Worm (Caenorhabditis elegans) whole organism, L3 larva: ENCODE results near the gene mps-4.
A peak's percentile ranks its signal among the peaks of the same experiment; 100 is the strongest.

Experiments
- ceh-16 ChIP-seq: sonication (generic microtip); optimal IDR thresholded peaks from 2 replicates; lab custom pipeline; 2017; ENCODE audit warnings: missing biosample characterization, missing genetic modification characterization
- ceh-82 ChIP-seq: fragments of 150-350 bp; optimal IDR thresholded peaks from 2 replicates; lab custom pipeline; 2014; ENCODE audit warnings: missing biosample characterization, missing genetic modification characterization
- ceh-9 ChIP-seq: sonication (generic microtip); optimal IDR thresholded peaks from 2 replicates; lab custom pipeline; 2018; ENCODE audit warnings: missing biosample characterization, missing genetic modification characterization
- daf-12 ChIP-seq: fragments of 150-350 bp; optimal IDR thresholded peaks from 2 replicates; lab custom pipeline; 2014; ENCODE audit warnings: missing biosample characterization, missing genetic modification reagents, missing genetic modification characterization
- egl-27 ChIP-seq: sonication (generic microtip); optimal IDR thresholded peaks from 4 replicates; lab custom pipeline; 2017; ENCODE audit warnings: missing biosample characterization, missing genetic modification reagents, missing genetic modification characterization
- elt-1 ChIP-seq: fragments of 150-350 bp; optimal IDR thresholded peaks from 2 replicates; lab custom pipeline; 2014; ENCODE audit warnings: missing biosample characterization, missing genetic modification characterization
- elt-2 ChIP-seq: sonication (generic microtip); optimal IDR thresholded peaks from 2 replicates; lab custom pipeline; 2016; ENCODE audit warnings: missing genetic modification reagents, mild to moderate bottlenecking, missing genetic modification characterization, missing compliant biosample characterization
- eor-1 ChIP-seq, 2 experiments: fragments of 150-350 bp; optimal IDR thresholded peaks; 2 replicates each; lab custom pipeline; 2014 to 2018; ENCODE audit warnings: missing biosample characterization in 2 of 2, missing genetic modification characterization in 2 of 2
- fkh-2 ChIP-seq: fragments of 150-350 bp; optimal IDR thresholded peaks from 2 replicates; lab custom pipeline; 2014; ENCODE audit warnings: missing biosample characterization, missing genetic modification reagents, missing genetic modification characterization
- fos-1 ChIP-seq: fragments of 150-350 bp; optimal IDR thresholded peaks from 2 replicates; lab custom pipeline; 2014; ENCODE audit warnings: missing biosample characterization, missing genetic modification characterization
- jun-1 ChIP-seq: fragments of 150-350 bp; optimal IDR thresholded peaks from 2 replicates; lab custom pipeline; 2014; ENCODE audit warnings: missing biosample characterization, missing genetic modification reagents, missing genetic modification characterization
- lin-15B ChIP-seq: fragments of 150-350 bp; optimal IDR thresholded peaks from 2 replicates; lab custom pipeline; 2014; ENCODE audit warnings: missing biosample characterization, missing genetic modification characterization
- lin-39 ChIP-seq: fragments of 150-350 bp; optimal IDR thresholded peaks from 2 replicates; lab custom pipeline; 2018; ENCODE audit warnings: missing biosample characterization, missing genetic modification reagents, missing genetic modification characterization
- lsy-12 ChIP-seq: sonication (generic microtip); optimal IDR thresholded peaks from 2 replicates; lab custom pipeline; 2016; ENCODE audit warnings: mild to moderate bottlenecking, missing genetic modification characterization, missing compliant biosample characterization
- mdl-1 ChIP-seq: fragments of 150-350 bp; optimal IDR thresholded peaks from 2 replicates; lab custom pipeline; 2014; ENCODE audit warnings: missing biosample characterization, missing genetic modification characterization
- mml-1 ChIP-seq: fragments of 150-350 bp; sonication (generic microtip); optimal IDR thresholded peaks from 3 replicates; lab custom pipeline; 2014; ENCODE audit warnings: missing biosample characterization, missing genetic modification characterization
- nhr-11 ChIP-seq: fragments of 150-350 bp; optimal IDR thresholded peaks from 2 replicates; lab custom pipeline; 2014; ENCODE audit warnings: missing biosample characterization, missing genetic modification characterization
- nhr-25 ChIP-seq: sonication (generic microtip); optimal IDR thresholded peaks from 2 replicates; lab custom pipeline; 2017; ENCODE audit warnings: missing biosample characterization, missing genetic modification characterization
- nhr-28 ChIP-seq: fragments of 150-350 bp; optimal IDR thresholded peaks from 2 replicates; lab custom pipeline; 2014; ENCODE audit warnings: missing biosample characterization, missing genetic modification characterization
- nhr-43 ChIP-seq: sonication (generic microtip); optimal IDR thresholded peaks from 2 replicates; lab custom pipeline; 2016; ENCODE audit warnings: mild to moderate bottlenecking, missing genetic modification characterization, missing compliant biosample characterization; ENCODE audit not compliant: poor library complexity, severe bottlenecking
- nhr-67 ChIP-seq: fragments of 150-350 bp; optimal IDR thresholded peaks from 2 replicates; lab custom pipeline; 2014; ENCODE audit warnings: missing biosample characterization, missing genetic modification characterization
- pha-4 ChIP-seq: fragments of 150-350 bp; optimal IDR thresholded peaks from 2 replicates; lab custom pipeline; 2014; ENCODE audit warnings: missing biosample characterization, missing genetic modification reagents, missing genetic modification characterization
- pqm-1 ChIP-seq: fragments of 150-350 bp; optimal IDR thresholded peaks from 2 replicates; lab custom pipeline; 2017; ENCODE audit warnings: missing biosample characterization, missing genetic modification characterization, inconsistent platforms
- sea-2 ChIP-seq: fragments of 150-350 bp; sonication (generic microtip); optimal IDR thresholded peaks from 4 replicates; lab custom pipeline; 2014; ENCODE audit warnings: missing biosample characterization, missing genetic modification reagents, missing genetic modification characterization
- skn-1 ChIP-seq: fragments of 150-350 bp; optimal IDR thresholded peaks from 2 replicates; lab custom pipeline; 2014; ENCODE audit warnings: missing biosample characterization, missing genetic modification characterization
- tbx-2 ChIP-seq: sonication (generic microtip); optimal IDR thresholded peaks from 2 replicates; lab custom pipeline; 2016; ENCODE audit warnings: mild to moderate bottlenecking, missing genetic modification characterization, missing compliant biosample characterization
- zag-1 ChIP-seq: fragments of 150-350 bp; optimal IDR thresholded peaks from 2 replicates; lab custom pipeline; 2014; ENCODE audit warnings: missing biosample characterization, missing genetic modification characterization
- ztf-11 ChIP-seq: fragments of 150-350 bp; optimal IDR thresholded peaks from 2 replicates; lab custom pipeline; 2014; ENCODE audit warnings: missing biosample characterization, missing genetic modification characterization
- ztf-4 ChIP-seq: fragments of 150-350 bp; optimal IDR thresholded peaks from 2 replicates; lab custom pipeline; 2014; ENCODE audit warnings: missing biosample characterization, missing genetic modification characterization

mps-4 gene

DNA sequence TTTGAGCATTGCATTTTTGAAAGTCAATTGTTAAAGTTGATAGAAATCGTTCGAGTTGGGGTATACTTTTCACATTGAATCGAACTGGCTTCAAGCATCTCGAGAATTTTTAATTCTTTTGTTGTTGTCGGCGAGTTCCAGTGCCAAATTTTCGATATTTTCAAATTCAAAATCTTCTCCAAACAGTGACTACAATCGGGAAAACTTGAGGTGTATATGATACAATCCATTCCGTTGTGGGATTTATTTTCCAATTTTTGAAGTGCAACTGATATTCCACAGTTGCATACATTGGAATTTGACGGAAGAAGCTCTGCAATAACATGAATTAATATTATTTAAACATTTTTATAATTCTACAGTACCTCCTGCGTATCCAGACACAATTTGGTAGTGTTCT lies 34.2 kb upstream of the mps-4 start:
- TF ChIP-seq nhr-25 (tag; lab: Kevin White, UChicago), result no peak
- TF ChIP-seq, all 47 proteins: peak for 0

DNA sequence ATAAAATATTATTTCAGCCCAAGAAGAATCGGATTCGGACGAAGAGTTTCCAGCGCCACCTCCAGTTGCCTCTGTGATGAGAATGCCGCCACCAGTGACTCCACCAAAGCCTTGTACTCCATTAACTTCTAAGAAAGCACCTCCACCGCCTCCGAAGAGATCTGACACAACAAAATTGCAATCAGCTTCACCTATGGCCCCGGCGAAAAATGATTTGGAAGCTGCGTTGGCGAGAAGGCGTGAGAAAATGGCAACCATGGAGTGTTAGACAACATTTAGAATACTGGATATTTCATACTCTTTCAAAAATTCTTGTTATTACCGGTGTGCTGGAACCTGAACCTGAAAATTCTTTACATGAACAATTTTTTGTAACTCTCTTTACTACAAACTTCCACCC lies 33.7 kb upstream of the mps-4 start:
- TF ChIP-seq ceh-82 (tag; lab: Kevin White, UChicago), result no peak

DNA sequence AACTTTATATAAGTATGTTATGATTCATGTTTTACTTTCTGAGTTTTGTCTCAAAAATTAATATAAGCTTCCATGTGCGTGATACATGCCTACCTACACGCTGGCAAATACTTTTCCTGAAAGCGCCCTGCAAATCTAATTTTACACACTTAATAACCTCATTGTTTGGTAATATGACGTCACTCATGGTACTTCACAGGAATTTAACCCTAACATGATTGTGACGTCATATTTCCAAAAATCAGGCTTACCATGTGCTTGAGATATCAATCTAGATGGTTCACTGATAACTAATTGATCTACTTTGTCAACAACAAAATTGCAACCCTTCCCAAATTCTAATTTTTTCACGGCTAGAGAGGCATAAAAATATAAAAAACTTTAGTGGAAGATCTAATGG lies 31.9 kb upstream of the mps-4 start:
- TF ChIP-seq nhr-28, result no peak
- TF ChIP-seq zag-1, result no peak
- no peak for TF ChIP-seq sea-2 (GFP tag; lab: Kevin White, UChicago)
- no peak for TF ChIP-seq fkh-2 (tag; lab: Kevin White, UChicago)
- TF ChIP-seq elt-1 (tag; lab: Kevin White, UChicago), result no peak
- TF ChIP-seq nhr-11 (tag; lab: Kevin White, UChicago), result no peak
- TF ChIP-seq fos-1, result no peak
- TF ChIP-seq nhr-67 (tag; lab: Kevin White, UChicago), result no peak
- no peak for TF ChIP-seq pqm-1 (tag; lab: Kevin White, UChicago)
- TF ChIP-seq lin-39, result no peak
- no peak for TF ChIP-seq lin-15B
- no peak for TF ChIP-seq elt-2
- TF ChIP-seq egl-27 (tag; lab: Kevin White, UChicago), result no peak

DNA sequence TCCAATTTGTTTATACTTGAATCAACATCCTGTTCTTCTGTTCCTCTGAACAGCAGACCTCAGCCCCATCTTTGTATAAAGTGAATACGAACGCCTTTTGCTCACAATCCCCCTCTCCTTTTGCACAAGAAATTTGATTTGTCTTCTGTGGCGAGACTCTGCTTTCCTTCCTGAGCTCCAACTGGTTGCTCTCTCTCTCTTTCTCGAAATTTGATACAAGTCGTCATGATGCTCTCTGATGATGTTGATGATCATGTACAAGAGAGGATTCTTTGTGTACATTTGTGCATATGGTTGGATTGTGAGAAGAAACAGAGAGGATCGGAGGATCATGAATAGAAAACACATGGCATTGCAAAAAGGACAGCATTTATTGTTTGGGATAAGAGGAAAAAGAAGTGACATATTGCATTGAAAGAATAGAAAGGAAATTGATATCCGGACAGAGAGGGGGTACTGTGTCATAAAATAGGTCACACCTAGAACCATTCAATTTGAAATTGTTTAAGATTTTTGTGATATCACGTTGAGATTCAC lies 29.4 kb upstream of the mps-4 start:
- no peak for TF ChIP-seq eor-1 (tag; optimal IDR thresholded peaks at IDR 0.05; lab: Kevin White, UChicago)
- no peak for TF ChIP-seq ceh-9

DNA sequence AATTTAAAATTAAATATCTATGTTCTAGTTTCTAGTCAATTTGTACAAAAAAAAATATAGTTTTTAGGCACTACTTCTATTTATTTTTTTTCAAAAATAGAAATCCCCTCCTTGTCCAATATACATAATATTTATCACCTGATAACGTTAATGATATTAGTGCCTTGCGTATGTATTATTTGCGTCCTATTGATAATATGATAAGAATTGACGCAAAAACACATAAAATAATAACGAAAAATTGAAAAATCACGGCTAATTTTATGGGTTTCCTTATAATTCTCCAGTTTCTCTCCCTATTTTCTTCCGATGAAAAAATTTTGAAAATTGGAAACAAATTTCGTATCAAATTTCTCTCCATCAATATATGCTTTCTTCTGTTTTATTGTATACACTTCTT lies 28.2 kb upstream of the mps-4 start:
- TF ChIP-seq fos-1, result no peak
- TF ChIP-seq ceh-9, result no peak
- no peak for TF ChIP-seq sea-2 (GFP tag; lab: Kevin White, UChicago)
- TF ChIP-seq nhr-25 (tag; lab: Kevin White, UChicago), result no peak
- no peak for TF ChIP-seq mml-1 (tag; lab: Kevin White, UChicago)
- TF ChIP-seq egl-27 (tag; lab: Kevin White, UChicago), result no peak
- no peak for TF ChIP-seq skn-1 (tag; lab: Kevin White, UChicago)
- TF ChIP-seq ceh-16 (tag; lab: Kevin White, UChicago), result no peak
- no peak for TF ChIP-seq nhr-11 (tag; lab: Kevin White, UChicago)
- TF ChIP-seq pqm-1 (tag; lab: Kevin White, UChicago), result peak; percentile 14
- TF ChIP-seq ztf-11 (tag; lab: Kevin White, UChicago), result no peak
- peak; percentile 76 for TF ChIP-seq elt-2
- TF ChIP-seq lsy-12 (tag; lab: Kevin White, UChicago), result no peak
- TF ChIP-seq lin-15B, result no peak
- TF ChIP-seq mdl-1 (tag; lab: Kevin White, UChicago), result no peak
- no peak for TF ChIP-seq tbx-2 (tag; lab: Kevin White, UChicago)
- TF ChIP-seq pha-4 (tag; lab: Kevin White, UChicago), result peak; percentile 43

DNA sequence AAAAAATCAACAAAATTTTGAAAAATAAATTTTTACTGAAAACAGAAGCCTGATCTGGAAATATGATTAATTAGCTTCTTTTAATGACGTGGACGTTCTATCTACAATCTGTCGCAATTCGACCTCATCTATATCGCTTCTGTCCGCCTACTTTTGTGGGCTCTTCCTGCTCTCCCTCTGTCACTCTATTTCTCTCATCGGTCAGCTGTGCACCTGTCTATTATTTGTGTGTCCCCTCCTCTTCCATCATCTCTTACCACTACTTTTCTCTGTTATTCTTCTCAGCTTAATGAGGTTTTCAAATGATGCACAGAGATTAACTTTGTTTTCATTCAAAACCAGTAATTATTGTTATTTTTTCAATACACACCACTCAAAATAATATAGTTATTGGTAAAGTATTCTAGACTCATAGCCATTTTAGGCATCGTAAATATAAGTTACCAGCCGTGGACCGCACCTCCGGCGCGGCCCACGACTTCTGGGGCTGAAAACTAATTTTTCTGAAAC lies 27.6 kb upstream of the mps-4 start:
- TF ChIP-seq ceh-82 (tag; lab: Kevin White, UChicago) (no peak), fkh-2 (tag; lab: Kevin White, UChicago) (no peak), mdl-1 (tag; lab: Kevin White, UChicago) (no peak), ztf-4 (tag; lab: Kevin White, UChicago) (no peak), nhr-25 (tag; lab: Kevin White, UChicago) (no peak), elt-1 (tag; lab: Kevin White, UChicago) (no peak), lsy-12 (tag; lab: Kevin White, UChicago) (no peak), skn-1 (tag; lab: Kevin White, UChicago) (no peak), elt-2 (no peak), nhr-43 (tag; lab: Kevin White, UChicago) (no peak), eor-1 (tag; optimal IDR thresholded peaks at IDR 0.05; lab: Kevin White, UChicago) (no peak), lin-39 (no peak), jun-1 (tag; lab: Kevin White, UChicago) (no peak), ceh-16 (tag; lab: Kevin White, UChicago) (no peak), nhr-11 (tag; lab: Kevin White, UChicago) (no peak), daf-12 (no peak)
